Worm (Caenorhabditis elegans): ENCODE data around the gene adr-2.

ce11 chrIII:7246389-7246788, 13.7 kb upstream of the adr-2 start:
- TF ChIP-seq ama-1 (optimal IDR thresholded peaks at IDR 0.05) (no peak), egl-27 (tag; optimal IDR thresholded peaks at IDR 0.05) (no peak)
